Worm (Caenorhabditis elegans) whole organism, L4 larva: Measurements from ENCODE around the gene F43C1.7.
A peak's percentile ranks its signal among the peaks of the same experiment; 100 is the strongest.

ENCODE experiments used
- D1046.2 ChIP-seq: fragments of 200-800 bp; sonication (Bioruptor generic); IDR thresholded peaks from 2 replicates; pipeline ENCODE4 v1.3.6; 2022; ENCODE audit warnings: missing genetic modification characterization, missing compliant biosample characterization
- Y48G9A.11 ChIP-seq: fragments of 200-800 bp; sonication (Bioruptor generic); IDR thresholded peaks from 2 replicates; pipeline ENCODE4 v1.3.6; 2022; ENCODE audit warnings: missing genetic modification reagents, missing genetic modification characterization, missing compliant biosample characterization
- Y5F2A.4 ChIP-seq: fragments of 200-800 bp; sonication (Bioruptor generic); optimal IDR thresholded peaks from 2 replicates; lab custom pipeline; 2018; ENCODE audit warnings: mild to moderate bottlenecking, missing genetic modification characterization, missing compliant biosample characterization
- aha-1 ChIP-seq: fragments of 150-350 bp; peaks from one replicate; lab custom pipeline; 2014; ENCODE audit warnings: missing biosample characterization, missing genetic modification characterization
- aly-2 ChIP-seq: sonication (generic microtip); optimal IDR thresholded peaks from 2 replicates; lab custom pipeline; 2018; ENCODE audit warnings: missing biosample characterization, missing genetic modification characterization
- arid-1 ChIP-seq: fragments of 200-800 bp; sonication (Bioruptor generic); conservative IDR thresholded peaks from 2 replicates; pipeline ENCODE4 v1.3.6; 2022; ENCODE audit warnings: missing genetic modification reagents, missing genetic modification characterization, missing compliant biosample characterization
- ceh-20 ChIP-seq: fragments of 200-800 bp; sonication (Bioruptor generic); IDR thresholded peaks from 2 replicates; pipeline ENCODE4 v1.3.6; 2022; ENCODE audit warnings: missing genetic modification reagents, missing genetic modification characterization, missing compliant biosample characterization
- ceh-82 ChIP-seq: sonication (generic microtip); optimal IDR thresholded peaks from 2 replicates; lab custom pipeline; 2017; ENCODE audit warnings: missing biosample characterization, missing genetic modification characterization
- daf-16 ChIP-seq, 3 experiments: sonication (generic microtip); optimal IDR thresholded peaks; 2 replicates each; lab custom pipeline; 2016 to 2017; ENCODE audit warnings: missing genetic modification characterization in 3 of 3, missing genetic modification reagents in 3 of 3, mild to moderate bottlenecking in 2 of 3, missing compliant biosample characterization in 2 of 3, missing biosample characterization in 1 of 3, moderate library complexity in 1 of 3
- daf-8 ChIP-seq: fragments of 200-800 bp; sonication (Bioruptor generic); IDR thresholded peaks from 2 replicates; pipeline ENCODE4 v1.3.6; 2022; ENCODE audit warnings: missing genetic modification characterization, missing compliant biosample characterization
- dmd-6 ChIP-seq: fragments of 200-800 bp; sonication (Bioruptor generic); IDR thresholded peaks from 2 replicates; pipeline ENCODE4 v1.3.6; 2022; ENCODE audit warnings: missing genetic modification reagents, missing genetic modification characterization, missing compliant biosample characterization
- dpl-1 ChIP-seq: fragments of 150-350 bp; optimal IDR thresholded peaks from 2 replicates; lab custom pipeline; 2014; ENCODE audit warnings: missing biosample characterization, missing genetic modification reagents, missing genetic modification characterization
- duxl-1 ChIP-seq: sonication (generic microtip); optimal IDR thresholded peaks from 2 replicates; lab custom pipeline; 2016; ENCODE audit warnings: mild to moderate bottlenecking, missing genetic modification characterization, moderate library complexity, missing compliant biosample characterization; ENCODE audit not compliant: poor library complexity
- dve-1 ChIP-seq: sonication (generic microtip); optimal IDR thresholded peaks from 2 replicates; lab custom pipeline; 2017; ENCODE audit warnings: antibody characterized with exemption, mild to moderate bottlenecking, missing genetic modification characterization, missing compliant biosample characterization; ENCODE audit not compliant: insufficient read depth
- fkh-10 ChIP-seq: fragments of 150-350 bp; optimal IDR thresholded peaks from 2 replicates; lab custom pipeline; 2014; ENCODE audit warnings: missing biosample characterization, missing genetic modification reagents, missing genetic modification characterization
- hlh-30 ChIP-seq: sonication (generic microtip); optimal IDR thresholded peaks from 2 replicates; lab custom pipeline; 2017; ENCODE audit warnings: antibody characterized with exemption, mild to moderate bottlenecking, missing genetic modification characterization, missing compliant biosample characterization; ENCODE audit not compliant: insufficient read depth
- jun-1 ChIP-seq: fragments of 150-350 bp; optimal IDR thresholded peaks from 2 replicates; lab custom pipeline; 2014; ENCODE audit warnings: missing biosample characterization, missing genetic modification reagents, missing genetic modification characterization
- lin-38 ChIP-seq: fragments of 200-800 bp; sonication (Bioruptor generic); IDR thresholded peaks from 2 replicates; pipeline ENCODE4 v1.3.6; 2022; ENCODE audit warnings: missing genetic modification reagents, missing genetic modification characterization, missing compliant biosample characterization
- lir-3 ChIP-seq: sonication (generic microtip); optimal IDR thresholded peaks from 2 replicates; lab custom pipeline; 2016; ENCODE audit warnings: mild to moderate bottlenecking, missing genetic modification characterization, missing compliant biosample characterization
- lsy-2 ChIP-seq, 2 experiments: fragments of 150-350 bp in 1 of 2; sonication (generic microtip) in 1 of 2; optimal IDR thresholded peaks; 2 replicates each; lab custom pipeline; 2014 to 2017; ENCODE audit warnings: missing biosample characterization in 2 of 2, missing genetic modification characterization in 2 of 2
- madf-5 ChIP-seq, 2 experiments: fragments of 200-800 bp; sonication (Bioruptor generic); IDR thresholded peaks; 2 replicates each; pipeline ENCODE4 v1.3.6; 2022; ENCODE audit warnings: missing compliant biosample characterization in 2 of 2, missing genetic modification characterization in 2 of 2
- mdl-1 ChIP-seq, 2 experiments: fragments of 150-350 bp in 1 of 2; sonication (generic microtip) in 1 of 2; optimal IDR thresholded peaks; 2 replicates each; lab custom pipeline; 2014 to 2017; ENCODE audit warnings: missing biosample characterization in 2 of 2, missing genetic modification characterization in 2 of 2
- mep-1 ChIP-seq: fragments of 150-350 bp; sonication (generic microtip); optimal IDR thresholded peaks from 3 replicates; lab custom pipeline; 2014; ENCODE audit warnings: missing biosample characterization, missing genetic modification characterization
- mes-2 ChIP-seq: sonication (generic microtip); optimal IDR thresholded peaks from 2 replicates; lab custom pipeline; 2016; ENCODE audit warnings: missing genotype, mild to moderate bottlenecking, missing genetic modification characterization, missing compliant biosample characterization; ENCODE audit not compliant: poor library complexity, severe bottlenecking
- mxl-3 ChIP-seq: fragments of 200-800 bp; sonication (Bioruptor generic); optimal IDR thresholded peaks from 2 replicates; lab custom pipeline; 2018; ENCODE audit warnings: mild to moderate bottlenecking, missing genetic modification characterization, missing compliant biosample characterization
- nhr-102 ChIP-seq: sonication (generic microtip); optimal IDR thresholded peaks from 2 replicates; lab custom pipeline; 2016; ENCODE audit warnings: mild to moderate bottlenecking, missing genetic modification characterization, moderate library complexity, missing compliant biosample characterization
- nhr-11 ChIP-seq: fragments of 150-350 bp; optimal IDR thresholded peaks from 2 replicates; lab custom pipeline; 2014; ENCODE audit warnings: missing biosample characterization, missing genetic modification characterization
- nhr-28 ChIP-seq: fragments of 150-350 bp; optimal IDR thresholded peaks from 2 replicates; lab custom pipeline; 2014; ENCODE audit warnings: missing biosample characterization, missing genetic modification characterization
- nhr-41 ChIP-seq: fragments of 200-800 bp; sonication (Bioruptor generic); IDR thresholded peaks from 2 replicates; pipeline ENCODE4 v1.3.6; 2022; ENCODE audit warnings: missing genetic modification reagents, missing genetic modification characterization, missing compliant biosample characterization
- nhr-42 ChIP-seq: fragments of 200-800 bp; sonication (Bioruptor generic); IDR thresholded peaks from 2 replicates; pipeline ENCODE4 v1.3.6; 2022; ENCODE audit warnings: missing genetic modification characterization, missing compliant biosample characterization
- nhr-48 ChIP-seq: sonication (generic microtip); optimal IDR thresholded peaks from 2 replicates; lab custom pipeline; 2016; ENCODE audit warnings: mild to moderate bottlenecking, missing genetic modification characterization, missing compliant biosample characterization
- nhr-6 ChIP-seq: fragments of 150-350 bp; optimal IDR thresholded peaks from 2 replicates; lab custom pipeline; 2014; ENCODE audit warnings: missing biosample characterization, missing genetic modification characterization
- nhr-76 ChIP-seq: fragments of 150-350 bp; optimal IDR thresholded peaks from 2 replicates; lab custom pipeline; 2014; ENCODE audit warnings: missing biosample characterization, missing genetic modification characterization
- nhr-77 ChIP-seq: fragments of 150-350 bp; optimal IDR thresholded peaks from 2 replicates; lab custom pipeline; 2014; ENCODE audit warnings: missing biosample characterization, missing genetic modification characterization
- set-16 ChIP-seq: fragments of 200-800 bp; sonication (Bioruptor generic); IDR thresholded peaks from 2 replicates; pipeline ENCODE4 v1.3.6; 2022; ENCODE audit warnings: missing genetic modification reagents, missing genetic modification characterization, missing compliant biosample characterization
- unc-62 ChIP-seq, 3 experiments: fragments of 150-350 bp in 1 of 3; sonication (generic microtip); optimal IDR thresholded peaks in 2 of 3; peaks in 1 of 3; 1 replicate in 1 of 3; 2 replicates in 2 of 3; lab custom pipeline; 2014 to 2017; ENCODE audit warnings: missing biosample characterization in 3 of 3, missing genetic modification characterization in 3 of 3, missing genetic modification reagents in 3 of 3, missing genotype in 1 of 3
- zfp-2 ChIP-seq: sonication (generic microtip); optimal IDR thresholded peaks from 2 replicates; lab custom pipeline; 2016; ENCODE audit warnings: mild to moderate bottlenecking, missing genetic modification characterization, missing compliant biosample characterization
- zfp-3 ChIP-seq: fragments of 200-800 bp; sonication (Bioruptor generic); conservative IDR thresholded peaks from 2 replicates; pipeline ENCODE4 v1.3.6; 2022; ENCODE audit warnings: missing genetic modification reagents, missing genetic modification characterization, missing compliant biosample characterization
- ztf-11 ChIP-seq: fragments of 150-350 bp; optimal IDR thresholded peaks from 2 replicates; lab custom pipeline; 2014; ENCODE audit warnings: missing biosample characterization, missing genetic modification characterization

Gene F43C1.7

DNA sequence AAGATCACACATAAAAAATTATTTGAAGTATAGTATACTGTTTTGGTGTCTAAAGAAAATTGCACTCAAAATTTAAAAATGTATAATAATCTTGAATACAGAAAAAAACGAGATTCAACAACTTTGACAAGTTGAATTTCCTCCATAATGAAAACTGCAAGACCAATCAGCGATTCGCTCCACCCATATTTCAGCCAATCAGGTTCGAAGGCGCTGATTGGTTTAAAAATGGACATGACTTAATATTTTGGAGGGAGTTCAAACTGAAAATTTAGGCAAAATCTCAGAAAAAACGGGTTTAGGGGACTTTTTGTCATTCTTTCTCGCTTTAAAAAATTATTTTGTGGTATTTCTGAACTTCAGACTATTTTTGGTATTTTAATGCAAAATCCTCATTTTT, 33.3 kb upstream of the F43C1.7 start (continued):
- TF ChIP-seq aly-2 (tag; lab: Kevin White, UChicago): no peak
- peak; percentile 15 for TF ChIP-seq jun-1 (tag; lab: Kevin White, UChicago)

DNA sequence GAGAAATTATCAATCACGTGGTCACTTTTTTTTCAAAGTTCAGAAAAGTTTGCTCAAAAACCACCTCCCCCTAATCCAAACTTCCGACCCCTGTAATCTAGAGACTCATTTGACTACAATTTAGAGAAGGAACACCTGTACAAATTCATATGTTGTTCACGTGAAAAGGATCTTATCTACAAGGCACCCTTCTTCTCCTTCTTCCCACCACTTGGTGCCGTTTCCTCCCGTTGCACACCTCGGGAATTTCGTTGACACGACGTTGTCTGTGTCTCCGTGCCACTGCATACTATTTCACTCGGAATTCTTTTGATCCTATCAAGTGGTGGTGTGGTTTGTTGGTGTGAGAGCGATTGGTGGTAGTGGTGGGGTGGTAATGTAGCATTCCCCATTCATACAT, 32.1 kb upstream of the F43C1.7 start:
- TF ChIP-seq unc-62 (GFP tag; optimal IDR thresholded peaks at IDR 0.05 in 1 of 2; lab: Kevin White, UChicago): peak in 1 of 2 experiments; percentile 93
- TF ChIP-seq unc-62 (tag; optimal IDR thresholded peaks at IDR 0.05; lab: Kevin White, UChicago): no peak
- no peak for TF ChIP-seq daf-8 (GFP tag; lab: Robert Waterston, UW)

DNA sequence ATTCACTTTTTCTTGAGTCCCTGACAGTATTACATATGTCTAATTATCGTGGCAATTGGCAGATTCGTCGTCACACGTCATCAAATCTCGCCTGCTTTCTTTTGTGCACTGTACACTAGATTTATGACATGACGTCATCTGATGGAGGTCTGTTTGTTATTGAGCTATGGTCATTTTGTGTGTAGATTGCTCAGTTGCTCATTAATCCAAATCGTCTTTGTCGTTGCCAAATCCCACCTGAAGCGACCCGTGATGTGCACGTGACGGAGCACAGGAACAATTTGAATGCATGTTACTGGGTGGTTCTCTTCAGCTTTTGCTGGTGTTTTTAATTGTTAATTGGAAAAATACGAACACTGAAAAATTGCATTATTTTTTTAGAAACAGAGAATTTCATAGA, 30.5 kb upstream of the F43C1.7 start:
- TF ChIP-seq ceh-20 (GFP tag; lab: Robert Waterston, UW) (no peak), zfp-3 (GFP tag; lab: Robert Waterston, UW) (0 out of 2 replicates have a peak, but pooled peaks have one; percentile 31), nhr-41 (no peak)

DNA sequence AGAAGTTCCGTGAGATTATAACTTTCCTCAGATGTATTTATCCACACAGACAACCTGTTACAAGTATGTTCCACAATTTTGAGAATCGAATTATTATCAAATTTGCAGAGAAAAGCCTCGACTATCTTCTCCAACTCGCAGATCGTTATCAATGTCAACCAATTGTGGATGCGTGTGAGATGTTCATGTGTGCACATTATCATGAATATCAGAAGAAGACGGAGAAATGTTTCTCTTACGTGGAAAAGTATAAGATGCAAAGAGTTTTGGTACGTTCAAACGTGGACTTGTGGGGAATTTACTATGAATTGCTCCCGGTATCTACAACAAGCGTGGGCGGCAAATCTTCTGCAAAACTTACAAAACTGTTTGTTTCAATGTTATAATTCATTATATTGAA, 28.7 kb upstream of the F43C1.7 start:
- TF ChIP-seq nhr-48 (tag; lab: Kevin White, UChicago): no peak
- TF ChIP-seq Y5F2A.4 (GFP tag; lab: Kevin White, UChicago): no peak
- no peak for TF ChIP-seq lir-3 (tag; lab: Kevin White, UChicago)
- TF ChIP-seq unc-62 (GFP tag; optimal IDR thresholded peaks at IDR 0.05 in 1 of 2; lab: Kevin White, UChicago): peak in 1 of 2 experiments; percentile 92
- TF ChIP-seq unc-62 (tag; optimal IDR thresholded peaks at IDR 0.05; lab: Kevin White, UChicago): no peak
- no peak for TF ChIP-seq Y48G9A.11
- no peak for TF ChIP-seq mxl-3 (GFP tag; lab: Kevin White, UChicago)

DNA sequence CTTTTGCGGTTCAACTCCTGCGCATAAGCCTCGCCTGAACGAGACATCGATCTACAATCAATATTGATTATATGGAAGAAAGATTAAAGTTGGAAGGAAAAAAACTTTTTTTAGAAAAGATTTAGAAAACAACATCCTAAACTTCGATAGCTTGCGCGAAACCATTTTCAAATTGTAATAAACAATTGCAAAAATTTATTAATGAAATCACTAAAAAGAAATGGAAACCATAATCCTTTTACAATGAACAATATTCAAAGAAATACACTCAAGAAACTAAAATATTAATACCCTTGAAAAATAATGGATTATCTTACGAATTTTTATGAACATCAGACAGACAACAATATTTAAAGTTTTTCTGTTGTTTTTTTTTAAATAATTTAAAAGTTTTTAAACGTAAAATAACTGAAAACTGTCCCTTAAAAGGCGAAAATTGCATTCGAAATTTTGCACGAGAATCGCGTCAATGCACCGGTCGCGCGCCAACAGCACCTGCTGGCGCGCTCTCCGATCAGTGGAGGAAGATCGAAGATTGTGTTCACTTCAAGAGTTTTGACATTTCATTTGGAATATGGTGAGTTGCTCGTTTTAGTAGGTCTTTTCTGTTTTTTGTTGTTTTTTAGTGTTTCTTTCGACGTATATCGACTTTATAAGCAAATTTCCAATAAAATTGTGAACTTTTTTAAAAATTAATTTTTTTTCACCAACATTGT, 27.0 kb upstream of the F43C1.7 start, which contains the start of the genes sftb-1 and R10E4.1:
sftb-1 (minus strand) TSS at position 51 of the 716 bp plus-strand sequence.
R10E4.1 (plus strand) TSS at position 524 of the 716 bp plus-strand sequence.
- peak; percentile 36 for TF ChIP-seq nhr-28 (tag; lab: Kevin White, UChicago)
- no peak for TF ChIP-seq nhr-41
- TF ChIP-seq mep-1: peak; percentile 61
- TF ChIP-seq mes-2 (tag; lab: Kevin White, UChicago): peak; percentile 80
- no peak for TF ChIP-seq zfp-2 (tag; lab: Kevin White, UChicago)
- TF ChIP-seq lsy-2 (tag; optimal IDR thresholded peaks at IDR 0.05; lab: Kevin White, UChicago): peak in 1 of 2 experiments; percentile 81
- TF ChIP-seq Y48G9A.11: no peak
- peak; percentile 67 for TF ChIP-seq lin-38
- peak in 1 of 2 experiments; percentile 20 for TF ChIP-seq daf-16 (GFP tag; optimal IDR thresholded peaks at IDR 0.05; lab: Kevin White, UChicago)
- no peak for TF ChIP-seq daf-16 (tag; optimal IDR thresholded peaks at IDR 0.05; lab: Kevin White, UChicago)
- no peak for TF ChIP-seq ceh-82 (tag; lab: Kevin White, UChicago)
- peak; percentile 71 for TF ChIP-seq dve-1 (tag; lab: Kevin White, UChicago)
- TF ChIP-seq ztf-11 (tag; lab: Kevin White, UChicago): no peak
- no peak for TF ChIP-seq nhr-76 (tag; lab: Kevin White, UChicago)
- TF ChIP-seq set-16: 0 out of 2 replicates have a peak, but pooled peaks have one; percentile 17
- peak; percentile 85 for TF ChIP-seq aha-1 (tag; lab: Kevin White, UChicago)
- no peak for TF ChIP-seq madf-5 (GFP tag; IDR thresholded peaks at IDR 0.05; lab: Robert Waterston, UW)
- TF ChIP-seq mdl-1 (tag; optimal IDR thresholded peaks at IDR 0.05; lab: Kevin White, UChicago): peak in 1 of 2 experiments; percentile 20
- TF ChIP-seq nhr-6 (tag; lab: Kevin White, UChicago): peak; percentile 55
- no peak for TF ChIP-seq D1046.2
- peak; percentile 28 for TF ChIP-seq nhr-48 (tag; lab: Kevin White, UChicago)
- TF ChIP-seq hlh-30 (tag; lab: Kevin White, UChicago): peak; percentile 60
- peak; percentile 20 for TF ChIP-seq nhr-11 (tag; lab: Kevin White, UChicago)
- peak; percentile 45 for TF ChIP-seq nhr-102
- peak; percentile 50 for TF ChIP-seq fkh-10
- no peak for TF ChIP-seq arid-1 (GFP tag; lab: Robert Waterston, UW)
- TF ChIP-seq dmd-6 (GFP tag; lab: Robert Waterston, UW): peak; percentile 59
- peak; percentile 3 for TF ChIP-seq nhr-77
- TF ChIP-seq dpl-1 (GFP tag; lab: Kevin White, UChicago): peak; percentile 81
- peak in 1 of 2 experiments; percentile 73 for TF ChIP-seq unc-62 (GFP tag; optimal IDR thresholded peaks at IDR 0.05 in 1 of 2; lab: Kevin White, UChicago)
- no peak for TF ChIP-seq unc-62 (tag; optimal IDR thresholded peaks at IDR 0.05; lab: Kevin White, UChicago)
- peak; percentile 23 for TF ChIP-seq duxl-1 (tag; lab: Kevin White, UChicago)
- TF ChIP-seq nhr-42 (GFP tag; lab: Robert Waterston, UW): no peak
